Worm (Caenorhabditis elegans) whole organism, midembryonic: ENCODE measurements around the gene tir-1.

Experiments
- T22C8.4 ChIP-seq: fragments of 200-800 bp; sonication (Bioruptor generic); IDR thresholded peaks from 2 replicates; pipeline ENCODE4 v1.3.6; 2022; ENCODE audit warnings: missing genetic modification characterization, missing compliant biosample characterization
- cog-1 ChIP-seq: sonication (generic microtip); optimal IDR thresholded peaks from 2 replicates; lab custom pipeline; 2016; ENCODE audit warnings: missing genetic modification characterization, missing compliant biosample characterization
- flt-1 ChIP-seq: fragments of 200-800 bp; sonication (Bioruptor generic); IDR thresholded peaks from 2 replicates; pipeline ENCODE4 v1.3.6; 2022; ENCODE audit warnings: missing genetic modification characterization, missing compliant biosample characterization
- klf-2 ChIP-seq: fragments of 200-800 bp; sonication (Bioruptor generic); conservative IDR thresholded peaks from 2 replicates; pipeline ENCODE4 v1.3.6; 2022; ENCODE audit warnings: missing genetic modification reagents, missing genetic modification characterization, missing compliant biosample characterization
- med-1 ChIP-seq: sonication (generic microtip); optimal IDR thresholded peaks from 2 replicates; lab custom pipeline; 2017; ENCODE audit warnings: missing genetic modification characterization, mild to moderate bottlenecking, missing compliant biosample characterization, antibody characterized with exemption, missing genetic modification reagents; ENCODE audit not compliant: insufficient read depth
- ref-1 ChIP-seq: fragments of 200-800 bp; sonication (Bioruptor generic); conservative IDR thresholded peaks from 2 replicates; pipeline ENCODE4 v1.3.6; 2022; ENCODE audit warnings: missing genetic modification reagents, missing genetic modification characterization, missing compliant biosample characterization
- tab-1 ChIP-seq: fragments of 200-800 bp; sonication (Bioruptor generic); IDR thresholded peaks from 2 replicates; pipeline ENCODE4 v1.3.6; 2022; ENCODE audit warnings: missing genetic modification characterization, missing compliant biosample characterization
- ztf-23 ChIP-seq: fragments of 200-800 bp; sonication (Bioruptor generic); IDR thresholded peaks from 2 replicates; pipeline ENCODE4 v1.3.6; 2022; ENCODE audit warnings: missing genetic modification reagents, missing genetic modification characterization, missing compliant biosample characterization

ce11 chrIII:3834800-3835271 is 66.6 kb downstream of the tir-1 start, which contains the start of gene cyp-25A2:
- TF ChIP-seq flt-1 (GFP tag; lab: Robert Waterston, UW) (no peak), klf-2 (GFP tag; lab: Robert Waterston, UW) (no peak), T22C8.4 (GFP tag; lab: Robert Waterston, UW) (no peak), ztf-23 (GFP tag; lab: Robert Waterston, UW) (no peak), med-1 (no peak), ref-1 (GFP tag; lab: Robert Waterston, UW) (no peak), cog-1 (tag; lab: Kevin White, UChicago) (no peak), tab-1 (GFP tag; lab: Robert Waterston, UW) (no peak)
